Worm (Caenorhabditis elegans): ENCODE measurements around the gene T26A5.6.

The T26A5.6 gene

DNA sequence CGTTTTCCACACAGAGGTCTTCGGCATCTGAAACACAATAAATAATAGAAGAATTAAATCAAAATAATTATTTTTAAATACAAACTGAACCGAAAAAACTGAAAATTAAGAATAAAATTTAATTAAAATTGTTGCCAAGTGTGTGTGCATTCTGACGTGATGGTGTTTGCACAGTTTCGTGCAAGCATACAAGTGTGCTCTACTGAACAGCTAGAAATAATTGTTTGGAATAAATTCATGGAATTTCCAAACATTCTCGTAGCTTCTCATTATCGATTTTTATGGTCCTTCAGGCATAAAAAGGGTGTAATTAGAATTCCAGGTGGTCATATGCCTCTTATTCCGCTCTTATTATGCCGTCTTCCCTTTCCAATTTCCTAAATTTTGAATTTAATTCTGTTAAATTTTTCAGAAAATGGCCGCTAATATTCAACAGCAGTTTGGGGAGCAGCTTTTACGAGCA, 18.7 kb downstream of the T26A5.6 start, which contains the start of the genes mrps-17 and txdc-9 (continued):
- no peak for TF ChIP-seq egl-43 (GFP tag; IDR thresholded peaks at IDR 0.05)
- peak; percentile 21 for TF ChIP-seq F37D6.2 (tag; optimal IDR thresholded peaks at IDR 0.05)

DNA sequence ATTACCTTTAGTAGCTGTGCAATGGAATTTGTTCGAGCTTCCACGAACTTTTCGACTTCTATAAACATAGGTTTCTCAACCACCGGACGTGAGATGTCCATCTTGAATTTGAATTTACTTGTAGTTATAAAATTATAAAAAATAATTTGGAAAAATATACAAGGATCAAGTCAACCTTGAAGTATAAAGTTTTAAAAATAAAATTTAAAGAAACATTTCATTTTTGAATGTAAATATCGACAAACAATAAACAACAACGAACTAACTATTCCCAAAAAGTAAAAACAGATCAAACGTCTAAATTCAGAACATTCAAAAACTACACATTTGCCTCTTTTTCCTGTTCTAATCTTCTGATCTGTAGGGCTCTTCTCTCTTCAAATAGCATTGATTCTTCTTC, 19.7 kb downstream of the T26A5.6 start, which contains the start of gene popl-1:
Gene popl-1 (minus strand): TSS at position 101 of the 400 bp plus-strand sequence.
- no peak for TF ChIP-seq F26F4.8 (GFP tag; conservative IDR thresholded peaks at IDR 0.05)
- no peak for TF ChIP-seq ceh-32 (tag; optimal IDR thresholded peaks at IDR 0.05; ENCODE audit: poor library complexity)
- TF ChIP-seq lsy-2 (tag; optimal IDR thresholded peaks at IDR 0.05), result no peak
- TF ChIP-seq R02D3.7 (tag; optimal IDR thresholded peaks at IDR 0.05), result no peak
- no peak for TF ChIP-seq rbr-2 (tag; optimal IDR thresholded peaks at IDR 0.05)
- TF ChIP-seq Y5F2A.4 (GFP tag; optimal IDR thresholded peaks at IDR 0.05), result no peak
- TF ChIP-seq F49E8.2 (tag; optimal IDR thresholded peaks at IDR 0.05; ENCODE audit: borderline replicate concordance), result no peak
- no peak for TF ChIP-seq saeg-2 (GFP tag; IDR thresholded peaks at IDR 0.05)
- no peak for TF ChIP-seq pqm-1 (tag; optimal IDR thresholded peaks at IDR 0.05)
- TF ChIP-seq daf-8 (GFP tag; IDR thresholded peaks at IDR 0.05), result no peak
- no peak for TF ChIP-seq dpl-1 (GFP tag; optimal IDR thresholded peaks at IDR 0.05)
- TF ChIP-seq mes-2 (tag; optimal IDR thresholded peaks at IDR 0.05; ENCODE audit: poor library complexity, severe bottlenecking), result no peak
- TF ChIP-seq unc-130 (GFP tag; optimal IDR thresholded peaks at IDR 0.05), result no peak
- TF ChIP-seq tag-97 (GFP tag; IDR thresholded peaks at IDR 0.05), result no peak

DNA sequence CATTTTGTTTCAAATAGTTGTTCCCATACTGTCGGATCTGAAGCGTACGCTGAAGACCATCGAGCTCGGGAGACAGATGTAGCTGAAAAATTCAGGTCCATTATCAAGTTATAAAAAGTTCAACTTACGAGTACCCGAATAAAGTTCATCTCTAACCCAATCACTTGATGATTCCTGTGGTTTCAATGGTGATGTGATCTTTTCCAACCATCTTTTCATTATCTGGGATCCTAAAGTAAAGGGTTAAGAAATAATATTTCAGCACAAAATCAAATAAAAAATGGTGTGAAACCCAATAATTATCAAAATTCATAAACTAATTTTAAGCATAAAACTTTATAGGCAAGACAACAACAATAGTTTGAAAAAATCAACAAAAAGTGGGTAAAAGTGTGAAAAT, 23.3 kb downstream of the T26A5.6 start, which contains the start of gene C05D11.8:
Gene C05D11.8 (minus strand): TSS at position 101 of the 400 bp plus-strand sequence.
- TF ChIP-seq zag-1 (tag; optimal IDR thresholded peaks at IDR 0.05) (no peak), lin-29 (GFP tag; IDR thresholded peaks at IDR 0.05) (no peak), ZK546.5 (tag; optimal IDR thresholded peaks at IDR 0.05) (no peak), F49E8.2 (tag; optimal IDR thresholded peaks at IDR 0.05; ENCODE audit: borderline replicate concordance) (no peak)

DNA sequence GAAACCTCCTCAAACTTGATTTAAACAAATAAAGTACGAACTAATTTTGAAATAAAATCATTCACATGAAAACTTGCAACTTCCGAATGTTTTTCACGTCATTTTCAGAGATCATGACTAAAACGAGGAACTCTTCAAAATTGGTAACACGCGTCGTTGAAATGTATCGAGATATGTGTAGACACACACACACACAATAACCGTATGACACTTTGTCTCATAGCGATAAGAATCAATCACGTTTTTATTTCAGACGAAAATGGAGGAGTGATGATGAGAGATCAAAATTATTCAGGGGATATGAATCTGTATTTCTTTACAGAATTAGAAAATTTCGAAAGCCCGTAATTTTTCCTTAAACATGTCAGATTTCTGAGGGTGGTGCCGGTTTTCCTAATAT, 27.8 kb downstream of the T26A5.6 start:
- TF ChIP-seq ceh-32 (tag; optimal IDR thresholded peaks at IDR 0.05; ENCODE audit: poor library complexity) (no peak), mxl-3 (GFP tag; optimal IDR thresholded peaks at IDR 0.05) (peak; percentile 71), T20F7.1 (GFP tag; optimal IDR thresholded peaks at IDR 0.05) (peak; percentile 59), mxl-2 (GFP tag; conservative IDR thresholded peaks at IDR 0.05) (no peak), php-3 (GFP tag; IDR thresholded peaks at IDR 0.05) (peak; percentile 19; the same call in 1 of the 2 replicates), hmg-1.1 (GFP tag; IDR thresholded peaks at IDR 0.05) (no peak), mep-1 (tag; optimal IDR thresholded peaks at IDR 0.05) (peak; percentile 5), hlh-11 (tag; optimal IDR thresholded peaks at IDR 0.05) (peak; percentile 40), gei-8 (GFP tag; optimal IDR thresholded peaks at IDR 0.05) (no peak), mdl-1 (tag; optimal IDR thresholded peaks at IDR 0.05) (peak in 1 of 2 experiments; percentile 30), nhr-28 (tag; optimal IDR thresholded peaks at IDR 0.05) (peak; percentile 73), F49E8.2 (tag; optimal IDR thresholded peaks at IDR 0.05; ENCODE audit: borderline replicate concordance) (no peak), unc-62 (GFP tag; optimal IDR thresholded peaks at IDR 0.05 in 1 of 2) (peak in 1 of 2 experiments; percentile 94), unc-62 (tag; optimal IDR thresholded peaks at IDR 0.05) (no peak), hlh-30 (tag; optimal IDR thresholded peaks at IDR 0.05; ENCODE audit: insufficient read depth) (peak; percentile 86), dpl-1 (GFP tag; optimal IDR thresholded peaks at IDR 0.05) (no peak), D1046.2 (GFP tag; IDR thresholded peaks at IDR 0.05) (no peak), mdt-29 (GFP tag; IDR thresholded peaks at IDR 0.05) (0 out of 2 replicates have a peak, but pooled peaks have one; percentile 24), zag-1 (tag; optimal IDR thresholded peaks at IDR 0.05) (no peak), nhr-77 (tag; optimal IDR thresholded peaks at IDR 0.05) (peak; percentile 4), dve-1 (tag; optimal IDR thresholded peaks at IDR 0.05; ENCODE audit: insufficient read depth) (peak; percentile 59), ceh-20 (GFP tag; IDR thresholded peaks at IDR 0.05) (0 out of 2 replicates have a peak, but pooled peaks have one; percentile 24), dmd-9 (GFP tag; IDR thresholded peaks at IDR 0.05) (no peak), dmd-6 (GFP tag; IDR thresholded peaks at IDR 0.05) (peak; percentile 73)

Data from whole organism, L4 larva.